Worm (Caenorhabditis elegans) whole organism, late embryonic: ENCODE measurements around the gene ztf-13.

Experiments used
- K02D7.2 ChIP-seq: sonication (generic microtip); optimal IDR thresholded peaks from 2 replicates; lab custom pipeline; 2017; ENCODE audit warnings: mild to moderate bottlenecking, missing genetic modification characterization, missing compliant biosample characterization
- K09A11.1 ChIP-seq: sonication (generic microtip); optimal IDR thresholded peaks from 2 replicates; lab custom pipeline; 2017; ENCODE audit warnings: antibody characterized with exemption, mild to moderate bottlenecking, missing genetic modification characterization, missing compliant biosample characterization; ENCODE audit not compliant: insufficient read depth
- Y22D7AL.16 ChIP-seq: sonication (generic microtip); optimal IDR thresholded peaks from 2 replicates; lab custom pipeline; 2016; ENCODE audit warnings: missing genetic modification characterization, missing compliant biosample characterization
- ama-1 ChIP-seq: fragments of 150-350 bp; optimal IDR thresholded peaks from 2 replicates; lab custom pipeline; 2014
- ceh-18 ChIP-seq: sonication (generic microtip); optimal IDR thresholded peaks from 2 replicates; lab custom pipeline; 2016; ENCODE audit warnings: missing genetic modification characterization, missing compliant biosample characterization
- ceh-2 ChIP-seq: sonication (generic microtip); optimal IDR thresholded peaks from 2 replicates; lab custom pipeline; 2016; ENCODE audit warnings: missing genotype, missing genetic modification characterization, missing compliant biosample characterization
- ceh-22 ChIP-seq: sonication (generic microtip); optimal IDR thresholded peaks from 2 replicates; lab custom pipeline; 2017; ENCODE audit warnings: missing biosample characterization, missing genetic modification characterization
- ceh-24 ChIP-seq: sonication (generic microtip); optimal IDR thresholded peaks from 2 replicates; lab custom pipeline; 2016; ENCODE audit warnings: mild to moderate bottlenecking, missing genetic modification characterization, missing compliant biosample characterization
- ceh-48 ChIP-seq: sonication (generic microtip); optimal IDR thresholded peaks from 2 replicates; lab custom pipeline; 2016; ENCODE audit warnings: missing genetic modification characterization, inconsistent platforms, missing compliant biosample characterization
- dmd-4 ChIP-seq: sonication (generic microtip); optimal IDR thresholded peaks from 2 replicates; lab custom pipeline; 2016; ENCODE audit warnings: borderline replicate concordance, missing genetic modification characterization, missing compliant biosample characterization
- dve-1 ChIP-seq: sonication (generic microtip); optimal IDR thresholded peaks from 2 replicates; lab custom pipeline; 2017; ENCODE audit warnings: antibody characterized with exemption, mild to moderate bottlenecking, missing genetic modification characterization, missing compliant biosample characterization
- elt-2 ChIP-seq: sonication (generic microtip); optimal IDR thresholded peaks from 2 replicates; lab custom pipeline; 2016; ENCODE audit warnings: missing genetic modification reagents, missing genetic modification characterization, missing compliant biosample characterization
- eyg-1 ChIP-seq: sonication (generic microtip); optimal IDR thresholded peaks from 2 replicates; lab custom pipeline; 2016; ENCODE audit warnings: missing genotype, missing genetic modification characterization, missing compliant biosample characterization
- fax-1 ChIP-seq: sonication (generic microtip); optimal IDR thresholded peaks from 2 replicates; lab custom pipeline; 2016; ENCODE audit warnings: missing genotype, missing genetic modification characterization, missing compliant biosample characterization
- fkh-10 ChIP-seq: fragments of 150-350 bp; optimal IDR thresholded peaks from 2 replicates; lab custom pipeline; 2014; ENCODE audit warnings: missing biosample characterization, missing genetic modification reagents, missing genetic modification characterization
- gmeb-2 ChIP-seq: sonication (generic microtip); optimal IDR thresholded peaks from 2 replicates; lab custom pipeline; 2016; ENCODE audit warnings: missing genetic modification characterization, inconsistent platforms, missing compliant biosample characterization
- hlh-15 ChIP-seq: sonication (generic microtip); optimal IDR thresholded peaks from 2 replicates; lab custom pipeline; 2016; ENCODE audit warnings: missing genetic modification characterization, missing compliant biosample characterization
- hlh-30 ChIP-seq: sonication (generic microtip); optimal IDR thresholded peaks from 2 replicates; lab custom pipeline; 2017; ENCODE audit warnings: antibody characterized with exemption, missing genetic modification characterization, missing compliant biosample characterization; ENCODE audit not compliant: insufficient read depth
- hlh-8 ChIP-seq: sonication (generic microtip); optimal IDR thresholded peaks from 2 replicates; lab custom pipeline; 2016; ENCODE audit warnings: missing genotype, missing genetic modification characterization, missing compliant biosample characterization
- lim-6 ChIP-seq: sonication (generic microtip); optimal IDR thresholded peaks from 2 replicates; lab custom pipeline; 2016; ENCODE audit warnings: missing genetic modification characterization, missing compliant biosample characterization
- lin-11 ChIP-seq: fragments of 200-800 bp; sonication (Bioruptor generic); optimal IDR thresholded peaks from 2 replicates; lab custom pipeline; 2018; ENCODE audit warnings: mild to moderate bottlenecking, missing genetic modification characterization, missing compliant biosample characterization
- mec-3 ChIP-seq: sonication (generic microtip); optimal IDR thresholded peaks from 2 replicates; lab custom pipeline; 2016; ENCODE audit warnings: borderline replicate concordance, missing genetic modification characterization, missing compliant biosample characterization
- odd-2 ChIP-seq: sonication (generic microtip); optimal IDR thresholded peaks from 2 replicates; lab custom pipeline; 2017; ENCODE audit warnings: antibody characterized with exemption, mild to moderate bottlenecking, missing genetic modification characterization, missing compliant biosample characterization
- pat-9 ChIP-seq: fragments of 200-800 bp; sonication (Bioruptor generic); optimal IDR thresholded peaks from 2 replicates; lab custom pipeline; 2018; ENCODE audit warnings: mild to moderate bottlenecking, missing genetic modification characterization, moderate library complexity, missing compliant biosample characterization
- pros-1 ChIP-seq: fragments of 150-350 bp; optimal IDR thresholded peaks from 2 replicates; lab custom pipeline; 2014; ENCODE audit warnings: missing biosample characterization, missing genetic modification reagents, missing genetic modification characterization
- sox-4 ChIP-seq: sonication (generic microtip); optimal IDR thresholded peaks from 2 replicates; lab custom pipeline; 2017; ENCODE audit warnings: mild to moderate bottlenecking, missing genetic modification characterization, inconsistent platforms, missing compliant biosample characterization
- ttx-3 ChIP-seq: sonication (generic microtip); optimal IDR thresholded peaks from 2 replicates; lab custom pipeline; 2016; ENCODE audit warnings: missing genetic modification reagents, missing genetic modification characterization, missing compliant biosample characterization
- unc-3 ChIP-seq, 2 experiments: fragments of 200-800 bp in 1 of 2; sonication (Bioruptor generic) in 1 of 2; sonication (generic microtip) in 1 of 2; conservative IDR thresholded peaks in 1 of 2; optimal IDR thresholded peaks in 1 of 2; 2 replicates each; pipeline versions ENCODE4 v1.3.6 to Lab custom; 2016 to 2022; ENCODE audit warnings: missing compliant biosample characterization in 2 of 2, missing genetic modification characterization in 2 of 2, missing genetic modification reagents in 1 of 2
- unc-42 ChIP-seq: sonication (generic microtip); optimal IDR thresholded peaks from 2 replicates; lab custom pipeline; 2016; ENCODE audit warnings: missing genotype, missing genetic modification characterization, missing compliant biosample characterization
- unc-55 ChIP-seq: sonication (generic microtip); optimal IDR thresholded peaks from 2 replicates; lab custom pipeline; 2017; ENCODE audit warnings: missing biosample characterization, missing genetic modification reagents, missing genetic modification characterization
- unc-86 ChIP-seq: sonication (generic microtip); optimal IDR thresholded peaks from 2 replicates; lab custom pipeline; 2016; ENCODE audit warnings: missing genetic modification characterization, missing compliant biosample characterization
- ztf-16 ChIP-seq: sonication (generic microtip); optimal IDR thresholded peaks from 2 replicates; lab custom pipeline; 2017; ENCODE audit warnings: missing genetic modification characterization, missing compliant biosample characterization

The ztf-13 gene

ce11 chrX:3114306-3115133, 12.5 kb upstream of the ztf-13 start, which contains the start of gene gpd-2:
gpd-2 (minus strand) TSS chrX:3114689.
- TF ChIP-seq ttx-3 (tag; lab: Kevin White, UChicago) (no peak), ceh-22 (tag; lab: Kevin White, UChicago) (no peak), unc-86 (tag; lab: Kevin White, UChicago) (no peak), unc-55 (no peak), ceh-2 (tag; lab: Kevin White, UChicago) (no peak), K09A11.1 (tag; lab: Kevin White, UChicago) (no peak), gmeb-2 (tag; lab: Kevin White, UChicago) (no peak), odd-2 (tag; lab: Kevin White, UChicago) (no peak), lin-11 (tag; lab: Kevin White, UChicago) (no peak), ztf-16 (tag; lab: Kevin White, UChicago) (no peak), ceh-18 (no peak), fax-1 (tag; lab: Kevin White, UChicago) (no peak), unc-42 (tag; lab: Kevin White, UChicago) (no peak), ama-1 (lab: Kevin White, UChicago) (no peak), dve-1 (tag; lab: Kevin White, UChicago) (no peak)

- TF ChIP-seq unc-55: no peak
- TF ChIP-seq ceh-24 (tag; lab: Kevin White, UChicago): no peak
- no peak for TF ChIP-seq hlh-8 (tag; lab: Kevin White, UChicago)
- no peak for TF ChIP-seq pros-1 (tag; lab: Kevin White, UChicago)
- no peak for TF ChIP-seq lim-6 (tag; lab: Kevin White, UChicago)
- TF ChIP-seq Y22D7AL.16 (tag; lab: Kevin White, UChicago): no peak
- TF ChIP-seq pat-9: no peak
- no peak for TF ChIP-seq sox-4
- no peak for TF ChIP-seq hlh-30 (tag; lab: Kevin White, UChicago)
- TF ChIP-seq ceh-2 (tag; lab: Kevin White, UChicago): no peak
- TF ChIP-seq mec-3 (tag; lab: Kevin White, UChicago): no peak
- no peak for TF ChIP-seq dmd-4
- no peak for TF ChIP-seq unc-3 (GFP tag; conservative IDR thresholded peaks at IDR 0.05; lab: Robert Waterston, UW)
- no peak for TF ChIP-seq unc-3 (tag; optimal IDR thresholded peaks at IDR 0.05; lab: Kevin White, UChicago)
- TF ChIP-seq ceh-48 (tag; lab: Kevin White, UChicago): no peak
- TF ChIP-seq odd-2 (tag; lab: Kevin White, UChicago): no peak
- no peak for TF ChIP-seq ceh-18
These were observed 11.0 kb upstream of the ztf-13 start, which contains the start of gene gpd-3 for ce11 chrX:3112946-3113427. gpd-3 (minus strand) TSS chrX:3113341.

ce11 chrX:3111687-3112086, 9.7 kb upstream of the ztf-13 start:
- TF ChIP-seq Y22D7AL.16 (tag; lab: Kevin White, UChicago) (no peak), unc-55 (peak; percentile 12), unc-42 (tag; lab: Kevin White, UChicago) (peak; percentile 14)

ce11 chrX:3111066-3111465, 9.1 kb upstream of the ztf-13 start:
- no peak for TF ChIP-seq K02D7.2 (tag; lab: Kevin White, UChicago)
- TF ChIP-seq unc-3 (GFP tag; conservative IDR thresholded peaks at IDR 0.05; lab: Robert Waterston, UW): no peak
- TF ChIP-seq unc-3 (tag; optimal IDR thresholded peaks at IDR 0.05; lab: Kevin White, UChicago): peak; percentile 4
- no peak for TF ChIP-seq hlh-15 (tag; lab: Kevin White, UChicago)
- TF ChIP-seq unc-42 (tag; lab: Kevin White, UChicago): peak; percentile 71
- no peak for TF ChIP-seq fkh-10
- TF ChIP-seq ceh-22 (tag; lab: Kevin White, UChicago): no peak

ce11 chrX:3110576-3110975, 8.6 kb upstream of the ztf-13 start, which contains the start of gene gpcp-1:
gpcp-1 (minus strand) TSS chrX:3110628.
- peak; percentile 91 for TF ChIP-seq elt-2 (tag; lab: Kevin White, UChicago)
- no peak for TF ChIP-seq eyg-1
